Fruit fly (Drosophila melanogaster) whole organism, embryonic: ENCODE measurements around the gene Rpn12.

Experiments
- Asciz ChIP-seq: fragments of 200-800 bp; sonication (Bioruptor generic); optimal IDR thresholded peaks from 2 replicates; lab custom pipeline; 2017; ENCODE audit warnings: missing biosample characterization, mild to moderate bottlenecking, missing genetic modification characterization, missing genetic modification reagents
- Atf6 ChIP-seq: fragments of 200-800 bp; sonication (Bioruptor generic); IDR thresholded peaks from 2 replicates; pipeline ENCODE4 v1.3.6; 2022; ENCODE audit warnings: missing biosample characterization, missing genetic modification characterization
- Blimp-1 ChIP-seq: fragments of 200-800 bp; sonication (Bioruptor generic); optimal IDR thresholded peaks from 3 replicates; lab custom pipeline; 2018; ENCODE audit warnings: missing biosample characterization, missing genetic modification characterization, mild to moderate bottlenecking, moderate library complexity, missing genetic modification reagents
- CG10321 ChIP-seq: fragments of 200-800 bp; sonication (Bioruptor generic); IDR thresholded peaks from 2 replicates; pipeline ENCODE4 v1.3.6; 2022; ENCODE audit warnings: missing biosample characterization, missing genetic modification characterization
- CG11247 ChIP-seq: fragments of 200-800 bp; sonication (Bioruptor generic); IDR thresholded peaks from 2 replicates; pipeline ENCODE4 v1.3.6; 2022; ENCODE audit warnings: missing biosample characterization, missing genetic modification characterization
- CG13287 ChIP-seq: fragments of 200-800 bp; sonication (Bioruptor generic); IDR thresholded peaks from 2 replicates; pipeline ENCODE4 v1.3.6; 2022; ENCODE audit warnings: missing biosample characterization, missing genetic modification characterization; ENCODE audit not compliant: partially characterized antibody
- CG13624 ChIP-seq: fragments of 200-800 bp; sonication (Bioruptor generic); optimal IDR thresholded peaks from 2 replicates; lab custom pipeline; 2016; ENCODE audit warnings: missing biosample characterization, missing genetic modification characterization
- CG13894 ChIP-seq: fragments of 200-800 bp; sonication (Bioruptor generic); optimal IDR thresholded peaks from 3 replicates; lab custom pipeline; 2018; ENCODE audit warnings: missing biosample characterization, mild to moderate bottlenecking, missing genetic modification characterization, moderate library complexity
- CG1603 ChIP-seq: fragments of 200-800 bp; sonication (Bioruptor generic); optimal IDR thresholded peaks from 2 replicates; lab custom pipeline; 2019; ENCODE audit warnings: missing biosample characterization, mild to moderate bottlenecking, missing genetic modification characterization, moderate library complexity
- CG16815 ChIP-seq: fragments of 200-800 bp; sonication (Bioruptor generic); optimal IDR thresholded peaks from 3 replicates; lab custom pipeline; 2017; ENCODE audit warnings: missing biosample characterization, mild to moderate bottlenecking, missing genetic modification characterization
- CG17361 ChIP-seq: fragments of 200-800 bp; sonication (Bioruptor generic); IDR thresholded peaks from 3 replicates; pipeline ENCODE4 v1.3.6; 2022; ENCODE audit warnings: missing biosample characterization, missing genetic modification characterization
- CG17912 ChIP-seq: fragments of 200-800 bp; sonication (Bioruptor generic); optimal IDR thresholded peaks from 2 replicates; lab custom pipeline; 2018; ENCODE audit warnings: missing biosample characterization, mild to moderate bottlenecking, missing genetic modification characterization
- CG2120 ChIP-seq: fragments of 200-800 bp; sonication (Bioruptor generic); optimal IDR thresholded peaks from 3 replicates; lab custom pipeline; 2016; ENCODE audit warnings: missing biosample characterization, missing genetic modification characterization
- CG30431 ChIP-seq: fragments of 200-800 bp; sonication (Bioruptor generic); optimal IDR thresholded peaks from 2 replicates; lab custom pipeline; 2017; ENCODE audit warnings: missing biosample characterization, missing genetic modification characterization
- CG4328 ChIP-seq: fragments of 200-800 bp; sonication (Bioruptor generic); optimal IDR thresholded peaks from 3 replicates; lab custom pipeline; 2017; ENCODE audit warnings: missing biosample characterization, missing genetic modification reagents, missing genetic modification characterization
- CG7928 ChIP-seq: fragments of 200-800 bp; sonication (Bioruptor generic); optimal IDR thresholded peaks from 2 replicates; lab custom pipeline; 2017; ENCODE audit warnings: missing biosample characterization, mild to moderate bottlenecking, missing genetic modification characterization
- CG9437 ChIP-seq: fragments of 200-800 bp; sonication (Bioruptor generic); optimal IDR thresholded peaks from 2 replicates; lab custom pipeline; 2018; ENCODE audit warnings: missing biosample characterization, mild to moderate bottlenecking, missing genetic modification characterization
- CG9817 ChIP-seq: fragments of 200-800 bp; sonication (Bioruptor generic); optimal IDR thresholded peaks from 2 replicates; lab custom pipeline; 2018; ENCODE audit warnings: missing biosample characterization, mild to moderate bottlenecking, missing genetic modification characterization, moderate library complexity
- Chrac-16 ChIP-seq: fragments of 200-800 bp; sonication (Bioruptor generic); optimal IDR thresholded peaks from 3 replicates; lab custom pipeline; 2016; ENCODE audit warnings: missing biosample characterization, missing genetic modification characterization
- Dad ChIP-seq: fragments of 200-800 bp; sonication (Bioruptor generic); optimal IDR thresholded peaks from 3 replicates; lab custom pipeline; 2016; ENCODE audit warnings: missing biosample characterization, missing genetic modification characterization
- Dbx ChIP-seq: fragments of 200-800 bp; sonication (Bioruptor generic); IDR thresholded peaks from 3 replicates; pipeline ENCODE4 v1.3.6; 2022; ENCODE audit warnings: missing biosample characterization, missing genetic modification characterization
- Deaf1 ChIP-seq: fragments of 200-800 bp; optimal IDR thresholded peaks from 3 replicates; lab custom pipeline; 2019; ENCODE audit warnings: missing biosample characterization, mild to moderate bottlenecking, missing genetic modification characterization, moderate library complexity
- Drgx ChIP-seq: fragments of 200-800 bp; sonication (Bioruptor generic); IDR thresholded peaks from 2 replicates; pipeline ENCODE4 v1.3.6; 2022; ENCODE audit warnings: missing biosample characterization, missing genetic modification characterization
- Ets65A ChIP-seq: fragments of 200-800 bp; sonication (Bioruptor generic); peaks from one replicate; lab custom pipeline; 2016; ENCODE audit warnings: missing biosample characterization, missing genetic modification characterization
- Fer1 ChIP-seq: fragments of 200-800 bp; sonication (Bioruptor generic); optimal IDR thresholded peaks from 2 replicates; lab custom pipeline; 2017; ENCODE audit warnings: missing biosample characterization, mild to moderate bottlenecking, missing genetic modification characterization
- HLH4C ChIP-seq: fragments of 200-800 bp; sonication (Bioruptor generic); IDR thresholded peaks from 3 replicates; pipeline ENCODE4 v1.3.6; 2022; ENCODE audit warnings: missing biosample characterization, missing genetic modification characterization; ENCODE audit not compliant: partially characterized antibody
- Lhr ChIP-seq: fragments of 200-800 bp; sonication (Bioruptor generic); optimal IDR thresholded peaks from 3 replicates; lab custom pipeline; 2017; ENCODE audit warnings: mild to moderate bottlenecking, missing biosample characterization, missing genetic modification reagents, missing genetic modification characterization
- Med ChIP-seq: fragments of 200-800 bp; sonication (Bioruptor generic); peaks from one replicate; lab custom pipeline; 2016; ENCODE audit warnings: missing biosample characterization, missing genetic modification characterization, mild to moderate bottlenecking, inconsistent platforms, moderate library complexity
- Mrtf ChIP-seq: fragments of 200-800 bp; sonication (Bioruptor generic); IDR thresholded peaks from 3 replicates; pipeline ENCODE4 v1.3.6; 2022; ENCODE audit warnings: missing biosample characterization, missing genetic modification characterization
- NC2α ChIP-seq: fragments of 200-800 bp; sonication (Bioruptor generic); optimal IDR thresholded peaks from 2 replicates; lab custom pipeline; 2016; ENCODE audit warnings: missing biosample characterization, missing genetic modification characterization
- Pdp1 ChIP-seq, 2 experiments: fragments of 200-800 bp; sonication (Bioruptor generic); optimal IDR thresholded peaks; 3 replicates each; lab custom pipeline; 2016; ENCODE audit warnings: missing biosample characterization in 2 of 2, missing genetic modification characterization in 2 of 2, mild to moderate bottlenecking in 1 of 2, moderate library complexity in 1 of 2
- Sox102F ChIP-seq: fragments of 200-800 bp; sonication (Bioruptor generic); optimal IDR thresholded peaks from 2 replicates; lab custom pipeline; 2018; ENCODE audit warnings: missing biosample characterization, mild to moderate bottlenecking, missing genetic modification characterization, moderate library complexity
- ap ChIP-seq: fragments of 200-800 bp; sonication (Bioruptor generic); IDR thresholded peaks from 2 replicates; pipeline ENCODE4 v1.3.6; 2022; ENCODE audit warnings: missing biosample characterization, missing genetic modification characterization
- bcd ChIP-seq: fragments of 200-800 bp; sonication (Bioruptor generic); optimal IDR thresholded peaks from 2 replicates; lab custom pipeline; 2017; ENCODE audit warnings: missing biosample characterization, mild to moderate bottlenecking, missing genetic modification characterization
- chinmo ChIP-seq: fragments of 200-800 bp; sonication (Bioruptor generic); IDR thresholded peaks from 4 replicates; pipeline ENCODE4 v1.3.6; 2022; ENCODE audit warnings: missing biosample characterization, missing genetic modification characterization; ENCODE audit not compliant: partially characterized antibody
- grau ChIP-seq: fragments of 200-800 bp; optimal IDR thresholded peaks from 3 replicates; lab custom pipeline; 2019; ENCODE audit warnings: missing biosample characterization, mild to moderate bottlenecking, missing genetic modification characterization, moderate library complexity
- kah ChIP-seq: fragments of 200-800 bp; sonication (Bioruptor generic); optimal IDR thresholded peaks from 2 replicates; lab custom pipeline; 2018; ENCODE audit warnings: missing biosample characterization, mild to moderate bottlenecking, missing genetic modification characterization
- ken ChIP-seq: fragments of 200-800 bp; sonication (Bioruptor generic); IDR thresholded peaks from 3 replicates; pipeline ENCODE4 v1.3.6; 2022; ENCODE audit warnings: missing biosample characterization, missing genetic modification characterization
- nom ChIP-seq: fragments of 200-800 bp; sonication (Bioruptor generic); optimal IDR thresholded peaks from 2 replicates; lab custom pipeline; 2017; ENCODE audit warnings: missing biosample characterization, missing genetic modification characterization, mild to moderate bottlenecking, moderate library complexity, missing genetic modification reagents
- oc ChIP-seq: fragments of 200-800 bp; sonication (Bioruptor generic); optimal IDR thresholded peaks from 2 replicates; lab custom pipeline; 2018; ENCODE audit warnings: missing biosample characterization, mild to moderate bottlenecking, missing genetic modification characterization, moderate library complexity
- scrt ChIP-seq: fragments of 200-800 bp; sonication (Bioruptor generic); optimal IDR thresholded peaks from 2 replicates; lab custom pipeline; 2018; ENCODE audit warnings: missing biosample characterization, mild to moderate bottlenecking, missing genetic modification characterization, moderate library complexity
- sna ChIP-seq: fragments of 200-800 bp; sonication (Bioruptor generic); IDR thresholded peaks from 2 replicates; pipeline ENCODE4 v1.3.6; 2022; ENCODE audit warnings: missing biosample characterization, missing genetic modification characterization; ENCODE audit not compliant: partially characterized antibody
- ssp ChIP-seq: fragments of 200-800 bp; sonication (Bioruptor generic); IDR thresholded peaks from 2 replicates; pipeline ENCODE4 v1.3.6; 2022; ENCODE audit warnings: missing biosample characterization, missing genetic modification characterization
- tap ChIP-seq: fragments of 200-800 bp; optimal IDR thresholded peaks from 3 replicates; lab custom pipeline; 2019; ENCODE audit warnings: missing biosample characterization, mild to moderate bottlenecking, missing genetic modification characterization, moderate library complexity
- toy ChIP-seq: fragments of 200-800 bp; sonication (Bioruptor generic); IDR thresholded peaks from 2 replicates; pipeline ENCODE4 v1.3.6; 2022; ENCODE audit warnings: missing biosample characterization, missing genetic modification characterization
- trem ChIP-seq: fragments of 200-800 bp; optimal IDR thresholded peaks from 3 replicates; lab custom pipeline; 2019; ENCODE audit warnings: missing biosample characterization, mild to moderate bottlenecking, missing genetic modification characterization, moderate library complexity
- trh ChIP-seq: fragments of 200-800 bp; sonication (Bioruptor generic); optimal IDR thresholded peaks from 2 replicates; lab custom pipeline; 2016; ENCODE audit warnings: missing biosample characterization, missing genetic modification characterization
- vvl ChIP-seq: fragments of 200-800 bp; sonication (Bioruptor generic); IDR thresholded peaks from 2 replicates; pipeline ENCODE4 v1.3.6; 2022; ENCODE audit warnings: missing biosample characterization, missing genetic modification characterization
- z ChIP-seq: fragments of 200-800 bp; sonication (Bioruptor generic); IDR thresholded peaks from 3 replicates; pipeline ENCODE4 v1.3.6; 2022; ENCODE audit warnings: missing biosample characterization, missing genetic modification characterization

The Rpn12 gene

dm6 chr3L:16615132-16615709 is 32.4 kb downstream of the Rpn12 start, which contains the start of gene Mo25 (continued):
- TF ChIP-seq CG10321 (GFP tag; lab: Robert Waterston, UW) (no peak; the same call in 1 of the 2 replicates), CG9817 (tag; lab: Kevin White, UChicago) (peak; percentile 23), Asciz (GFP tag; lab: Kevin White, UChicago) (peak; percentile 33), CG9437 (peak; percentile 6), tap (tag; lab: Kevin White, UChicago) (peak; percentile 33), Pdp1 (GFP tag; optimal IDR thresholded peaks at IDR 0.05; lab: Kevin White, UChicago) (peak in 1 of 2 experiments; percentile 41), Chrac-16 (GFP tag; lab: Kevin White, UChicago) (peak; percentile 33), CG1603 (peak; percentile 49), CG13287 (GFP tag; lab: Robert Waterston, UW) (peak; percentile 86), ap (GFP tag; lab: Robert Waterston, UW) (0 out of 2 replicates have a peak, but pooled peaks have one; percentile 2), Med (GFP tag; lab: Kevin White, UChicago) (peak; percentile 92), kah (GFP tag; lab: Kevin White, UChicago) (no peak), toy (no peak), Atf6 (GFP tag; lab: Robert Waterston, UW) (no peak), grau (tag; lab: Kevin White, UChicago) (peak; percentile 50), trem (tag; lab: Kevin White, UChicago) (peak; percentile 78), sna (GFP tag; lab: Robert Waterston, UW) (peak; percentile 64), CG7928 (peak; percentile 93), nom (peak; percentile 1), CG17361 (GFP tag; lab: Robert Waterston, UW) (peak; percentile 50; the same call in 2 of the 3 replicates), HLH4C (peak; percentile 66; the same call in 2 of the 3 replicates), bcd (no peak), Blimp-1 (GFP tag; lab: Kevin White, UChicago) (peak; percentile 15), Drgx (no peak), ssp (GFP tag; lab: Robert Waterston, UW) (peak; percentile 29; the same call in 1 of the 2 replicates), CG13894 (tag; lab: Kevin White, UChicago) (peak; percentile 40), Lhr (GFP tag; lab: Kevin White, UChicago) (no peak), CG4328 (GFP tag; lab: Kevin White, UChicago) (peak; percentile 7), scrt (GFP tag; lab: Kevin White, UChicago) (peak; percentile 14), vvl (peak; percentile 77), Dad (GFP tag; lab: Kevin White, UChicago) (no peak), Fer1 (GFP tag; lab: Kevin White, UChicago) (peak; percentile 63), ken (no peak), CG2120 (GFP tag; lab: Kevin White, UChicago) (peak; percentile 67), Ets65A (peak; percentile 11), trh (GFP tag; lab: Kevin White, UChicago) (no peak), CG17912 (GFP tag; lab: Kevin White, UChicago) (peak; percentile 36), CG16815 (GFP tag; lab: Kevin White, UChicago) (no peak), Mrtf (GFP tag; lab: Robert Waterston, UW) (no peak), z (GFP tag; lab: Robert Waterston, UW) (no peak), Deaf1 (peak; percentile 17), CG11247 (GFP tag; lab: Robert Waterston, UW) (peak; percentile 35; the same call in 1 of the 2 replicates), oc (no peak), CG30431 (GFP tag; lab: Kevin White, UChicago) (no peak), CG13624 (GFP tag; lab: Kevin White, UChicago) (no peak), Dbx (GFP tag; lab: Robert Waterston, UW) (peak; percentile 74; the same call in 2 of the 3 replicates), chinmo (GFP tag; lab: Robert Waterston, UW) (no peak), NC2α (GFP tag; lab: Kevin White, UChicago) (no peak), Sox102F (no peak)
